Fruit fly (Drosophila melanogaster): ENCODE data around the gene Spn28F.

Gene Spn28F

DNA sequence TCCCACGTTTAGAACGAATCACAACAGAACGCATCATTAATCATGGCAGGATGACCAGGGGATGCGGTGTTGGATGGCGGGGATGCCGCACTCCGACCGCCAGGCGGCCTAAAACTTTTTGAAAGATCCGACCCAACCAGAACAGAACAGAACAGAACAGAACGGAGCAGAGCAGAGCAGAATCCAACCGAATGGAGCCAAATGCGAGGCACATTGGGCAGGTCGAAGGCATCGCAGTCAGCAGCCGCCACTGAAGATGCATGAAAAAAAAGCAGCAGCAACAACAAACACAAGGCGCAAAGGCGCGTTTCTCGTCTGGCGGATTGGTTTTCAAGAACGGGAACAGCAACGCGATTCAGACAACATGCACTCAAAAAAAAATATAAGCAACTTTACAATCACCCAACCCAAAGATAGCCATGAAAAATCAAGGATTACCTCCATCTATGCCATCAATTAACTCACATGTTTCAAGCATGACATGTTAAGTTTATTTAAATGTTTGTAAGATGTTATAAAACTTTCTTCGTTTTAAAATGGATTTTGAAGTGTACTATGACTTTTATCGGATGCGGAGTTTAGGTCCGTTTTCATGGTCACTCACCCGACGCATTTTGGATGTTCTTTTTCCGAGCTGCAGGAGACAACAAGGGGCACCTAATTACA is 37.9 kb upstream of the Spn28F start (continued):
- TF ChIP-seq crc (GFP tag; optimal IDR thresholded peaks at IDR 0.05) (peak; percentile 8), Bdp1 (GFP tag; optimal IDR thresholded peaks at IDR 0.05) (peak; percentile 37), CG15269 (tag; optimal IDR thresholded peaks at IDR 0.05) (no peak), E2f1 (GFP tag; IDR thresholded peaks at IDR 0.05) (peak; percentile 55; the same call in 1 of the 2 replicates), CG12942 (GFP tag; optimal IDR thresholded peaks at IDR 0.05) (peak; percentile 24), stc (GFP tag; IDR thresholded peaks at IDR 0.05) (peak; percentile 50), Lim3 (GFP tag; IDR thresholded peaks at IDR 0.05) (no peak), CG16863 (GFP tag; optimal IDR thresholded peaks at IDR 0.05) (peak; percentile 63), CG7963 (GFP tag; IDR thresholded peaks at IDR 0.05; ENCODE audit: partially characterized antibody) (no peak), Drgx (GFP tag; IDR thresholded peaks at IDR 0.05) (peak; percentile 69), nmo (GFP tag; optimal IDR thresholded peaks at IDR 0.05) (peak; percentile 84), Fer2 (tag; optimal IDR thresholded peaks at IDR 0.05) (no peak), seq (GFP tag; IDR thresholded peaks at IDR 0.05) (no peak), dimm (GFP tag; IDR thresholded peaks at IDR 0.05) (no peak), gcm2 (GFP tag; optimal IDR thresholded peaks at IDR 0.05) (no peak), NC2β (GFP tag; optimal IDR thresholded peaks at IDR 0.05) (peak; percentile 68), CG34422 (GFP tag; IDR thresholded peaks at IDR 0.05) (no peak), dm (GFP tag; optimal IDR thresholded peaks at IDR 0.05) (peak; percentile 16), CG6689 (GFP tag; IDR thresholded peaks at IDR 0.05) (peak; percentile 64), CG5245 (GFP tag; optimal IDR thresholded peaks at IDR 0.05) (peak; percentile 60), YL-1 (GFP tag; optimal IDR thresholded peaks at IDR 0.05) (no peak), MTF-1 (GFP tag; optimal IDR thresholded peaks at IDR 0.05; ENCODE audit: borderline replicate concordance) (peak; percentile 48), org-1 (GFP tag; optimal IDR thresholded peaks at IDR 0.05) (peak; percentile 52), CG9727 (GFP tag; optimal IDR thresholded peaks at IDR 0.05) (peak; percentile 84), CG9797 (GFP tag; optimal IDR thresholded peaks at IDR 0.05) (no peak), exex (tag; optimal IDR thresholded peaks at IDR 0.05) (no peak), Scr (GFP tag; IDR thresholded peaks at IDR 0.05; ENCODE audit: partially characterized antibody) (no peak), CG10209 (GFP tag; optimal IDR thresholded peaks at IDR 0.05) (peak; percentile 67), odd (GFP tag; optimal IDR thresholded peaks at IDR 0.05) (peak; percentile 33), CG9609 (GFP tag; optimal IDR thresholded peaks at IDR 0.05) (peak; percentile 49), CG6683 (GFP tag; optimal IDR thresholded peaks at IDR 0.05) (no peak), Camta (GFP tag; optimal IDR thresholded peaks at IDR 0.05) (peak; percentile 60), bsh (GFP tag; optimal IDR thresholded peaks at IDR 0.05) (peak; percentile 89 to 92), en (GFP tag; optimal IDR thresholded peaks at IDR 0.05) (peak; percentile 29), fd96Cb (tag; optimal IDR thresholded peaks at IDR 0.05) (peak; percentile 69), bab2 (GFP tag; optimal IDR thresholded peaks at IDR 0.05) (peak; percentile 58), kni (GFP tag; optimal IDR thresholded peaks at IDR 0.05) (no peak), MESR4 (GFP tag; optimal IDR thresholded peaks at IDR 0.05) (no peak), NFAT (GFP tag; IDR thresholded peaks at IDR 0.05) (no peak), danr (GFP tag; IDR thresholded peaks at IDR 0.05) (no peak), sim (GFP tag; IDR thresholded peaks at IDR 0.05) (peak; percentile 73), Myb (GFP tag; optimal IDR thresholded peaks at IDR 0.05) (no peak), lov (optimal IDR thresholded peaks at IDR 0.05) (no peak), lov (GFP tag; IDR thresholded peaks at IDR 0.05) (peak; percentile 71; the same call in 1 of the 3 replicates), Doc2 (GFP tag; IDR thresholded peaks at IDR 0.05) (no peak), CG12659 (GFP tag; optimal IDR thresholded peaks at IDR 0.05) (peak; percentile 4)
